Fruit fly (Drosophila melanogaster) whole organism, prepupa: ENCODE data around the gene Frl.

Experiments
- CG34406 ChIP-seq: fragments of 200-800 bp; sonication (Bioruptor generic); optimal IDR thresholded peaks from 3 replicates; lab custom pipeline; 2016; ENCODE audit warnings: missing biosample characterization, missing genetic modification characterization
- CG9139 ChIP-seq: fragments of 200-800 bp; sonication (Bioruptor generic); optimal IDR thresholded peaks from 3 replicates; lab custom pipeline; 2017; ENCODE audit warnings: missing biosample characterization, mild to moderate bottlenecking, missing genetic modification characterization

DNA sequence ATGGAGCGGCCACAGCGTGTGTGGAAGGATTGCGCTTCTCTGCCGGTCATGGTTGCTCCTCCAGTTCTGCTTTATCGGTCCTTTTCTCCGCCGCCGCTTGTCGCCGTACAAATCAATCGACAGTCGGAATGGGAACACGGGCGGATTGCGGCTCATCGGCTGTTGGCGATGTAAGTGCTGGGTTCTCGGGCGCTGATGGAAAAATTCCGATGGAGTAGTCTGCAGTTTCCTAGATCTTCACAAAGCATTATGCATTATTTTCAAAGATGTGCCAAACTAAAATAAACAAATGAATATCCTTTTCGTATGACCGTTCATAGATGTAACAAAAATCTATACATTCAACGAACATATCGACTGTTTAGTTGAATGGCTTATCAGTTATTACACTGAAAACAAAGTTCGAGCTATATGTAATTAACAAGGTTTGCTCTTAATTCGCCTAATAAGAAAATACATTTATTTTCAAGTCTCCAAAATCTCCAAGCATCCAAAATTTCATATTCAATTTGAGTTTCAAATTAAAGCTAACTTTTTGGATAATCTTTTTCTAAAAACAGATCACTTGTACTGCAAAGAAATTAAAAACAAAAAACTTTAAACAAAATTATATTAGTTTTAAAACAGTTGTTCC, 3.3 kb upstream of the Frl start, which contains the start of gene Neurl4:
- TF ChIP-seq CG9139 (GFP tag; lab: Kevin White, UChicago), result no peak
- peak; percentile 78 for TF ChIP-seq CG34406
